Fruit fly (Drosophila melanogaster): ENCODE data around the gene CG12219.
A peak's percentile ranks its signal among the peaks of the same experiment; 100 is the strongest.

Gene CG12219

DNA sequence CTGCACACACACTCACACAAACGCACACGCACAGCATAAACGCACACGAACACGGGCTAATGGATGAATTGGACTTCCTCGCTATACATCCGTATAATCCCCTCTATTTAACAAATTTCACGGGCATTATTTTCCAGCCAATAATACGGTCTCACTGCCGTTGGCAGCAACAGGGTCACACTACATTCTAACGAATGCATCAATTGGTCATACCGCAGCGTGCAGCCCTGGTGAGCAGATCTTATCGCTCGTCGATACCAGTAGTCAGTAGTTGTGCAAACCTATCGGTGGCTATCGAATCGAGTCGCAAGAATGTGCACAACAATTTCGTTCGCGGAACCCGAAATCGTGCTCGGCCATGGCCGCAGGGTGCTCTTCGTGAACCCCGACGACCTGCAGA lies 13.2 kb downstream of the CG12219 start, which contains the start of the genes Top3beta and wuho (continued):
- no peak for TF ChIP-seq odd (GFP tag; optimal IDR thresholded peaks at IDR 0.05)
- TF ChIP-seq aop (GFP tag; IDR thresholded peaks at IDR 0.05): no peak
- TF ChIP-seq CG13287 (GFP tag; IDR thresholded peaks at IDR 0.05; ENCODE audit: partially characterized antibody): peak; percentile 82
- TF ChIP-seq Atf3 (GFP tag; optimal IDR thresholded peaks at IDR 0.05): no peak
- peak; percentile 25 for TF ChIP-seq Chrac-16 (GFP tag; optimal IDR thresholded peaks at IDR 0.05)
- TF ChIP-seq Mes4 (GFP tag; optimal IDR thresholded peaks at IDR 0.05): peak; percentile 7
- TF ChIP-seq bsh (GFP tag; optimal IDR thresholded peaks at IDR 0.05): peak in 1 of 2 experiments; percentile 2
- peak; percentile 13 for TF ChIP-seq eyg (GFP tag; optimal IDR thresholded peaks at IDR 0.05)
- TF ChIP-seq ewg (GFP tag; optimal IDR thresholded peaks at IDR 0.05): peak; percentile 42
- peak; percentile 62; the same call in 2 of the 3 replicates for TF ChIP-seq CG16813 (GFP tag; IDR thresholded peaks at IDR 0.05; ENCODE audit: partially characterized antibody)
- peak; percentile 81 for TF ChIP-seq wek (GFP tag; optimal IDR thresholded peaks at IDR 0.05)
- TF ChIP-seq ci (GFP tag; IDR thresholded peaks at IDR 0.05): peak; percentile 78
- TF ChIP-seq zf30C (GFP tag; optimal IDR thresholded peaks at IDR 0.05): no peak
- TF ChIP-seq stwl (tag; optimal IDR thresholded peaks at IDR 0.05): peak; percentile 94
- TF ChIP-seq run (tag; optimal IDR thresholded peaks at IDR 0.05): peak; percentile 35
- no peak for TF ChIP-seq CG4360 (GFP tag; IDR thresholded peaks at IDR 0.05)
- TF ChIP-seq E2f2 (GFP tag; IDR thresholded peaks at IDR 0.05): peak; percentile 49
- peak; percentile 90 for TF ChIP-seq CG15479 (GFP tag; optimal IDR thresholded peaks at IDR 0.05)
- peak; percentile 66 for TF ChIP-seq BEAF-32 (GFP tag; optimal IDR thresholded peaks at IDR 0.05)
- peak; percentile 32 for TF ChIP-seq CoRest (tag; optimal IDR thresholded peaks at IDR 0.05)
- 0 out of 2 replicates have a peak, but pooled peaks have one; percentile 20 for TF ChIP-seq NFAT (GFP tag; IDR thresholded peaks at IDR 0.05)
- TF ChIP-seq CG11456 (GFP tag; IDR thresholded peaks at IDR 0.05): peak; percentile 66; the same call in 1 of the 3 replicates
- peak; percentile 86 for TF ChIP-seq CG2116 (GFP tag; optimal IDR thresholded peaks at IDR 0.05)
- TF ChIP-seq CG3281 (GFP tag; optimal IDR thresholded peaks at IDR 0.05): peak; percentile 45
- peak; percentile 44 for TF ChIP-seq CG12299 (tag; optimal IDR thresholded peaks at IDR 0.05)
- TF ChIP-seq CG14441 (GFP tag; IDR thresholded peaks at IDR 0.05): 0 out of 2 replicates have a peak, but pooled peaks have one; percentile 4
- no peak for TF ChIP-seq CG17568 (GFP tag; optimal IDR thresholded peaks at IDR 0.05)
- TF ChIP-seq chinmo (GFP tag; IDR thresholded peaks at IDR 0.05; ENCODE audit: partially characterized antibody): peak; percentile 85; the same call in 2 of the 4 replicates
- no peak for TF ChIP-seq Oaz (GFP tag; IDR thresholded peaks at IDR 0.05)
- peak; percentile 30 for TF ChIP-seq Bteb2 (GFP tag; optimal IDR thresholded peaks at IDR 0.05)
- TF ChIP-seq CG9727 (GFP tag; optimal IDR thresholded peaks at IDR 0.05): no peak
- TF ChIP-seq Doc3 (GFP tag; IDR thresholded peaks at IDR 0.05; ENCODE audit: partially characterized antibody): peak; percentile 49; the same call in 1 of the 3 replicates
- TF ChIP-seq Ptx1 (GFP tag; IDR thresholded peaks at IDR 0.05): peak; percentile 34; the same call in 1 of the 2 replicates
- TF ChIP-seq Max (GFP tag; optimal IDR thresholded peaks at IDR 0.05): peak; percentile 17
- TF ChIP-seq CG6765 (GFP tag; optimal IDR thresholded peaks at IDR 0.05): no peak
- peak; percentile 6 for TF ChIP-seq pb (GFP tag; optimal IDR thresholded peaks at IDR 0.05)
- TF ChIP-seq ERR (GFP tag; optimal IDR thresholded peaks at IDR 0.05): peak; percentile 48
- TF ChIP-seq CG12659 (GFP tag; optimal IDR thresholded peaks at IDR 0.05): peak; percentile 95
- TF ChIP-seq Nf-YC (tag; optimal IDR thresholded peaks at IDR 0.05): peak; percentile 74
- peak; percentile 76 for TF ChIP-seq Myb (GFP tag; optimal IDR thresholded peaks at IDR 0.05)
- peak; percentile 28 for TF ChIP-seq tin (GFP tag; optimal IDR thresholded peaks at IDR 0.05)
- peak; percentile 68; the same call in 2 of the 3 replicates for TF ChIP-seq CG34422 (GFP tag; IDR thresholded peaks at IDR 0.05)
- TF ChIP-seq nau (GFP tag; optimal IDR thresholded peaks at IDR 0.05): no peak
- TF ChIP-seq CG13424 (tag; optimal IDR thresholded peaks at IDR 0.05): peak; percentile 8
- TF ChIP-seq CG34376 (GFP tag; optimal IDR thresholded peaks at IDR 0.05): peak; percentile 47
- 0 out of 3 replicates have a peak, but pooled peaks have one; percentile 65 for TF ChIP-seq zen2 (GFP tag; IDR thresholded peaks at IDR 0.05; ENCODE audit: partially characterized antibody)
- peak; percentile 68; the same call in 3 of the 4 replicates for TF ChIP-seq Dll (GFP tag; IDR thresholded peaks at IDR 0.05; ENCODE audit: partially characterized antibody)
- peak; percentile 100 for TF ChIP-seq grn (GFP tag; optimal IDR thresholded peaks at IDR 0.05)
- TF ChIP-seq Spps (tag; optimal IDR thresholded peaks at IDR 0.05): peak; percentile 6
